Worm (Caenorhabditis elegans): ENCODE measurements around the gene F58B4.2.

F58B4.2 gene

DNA sequence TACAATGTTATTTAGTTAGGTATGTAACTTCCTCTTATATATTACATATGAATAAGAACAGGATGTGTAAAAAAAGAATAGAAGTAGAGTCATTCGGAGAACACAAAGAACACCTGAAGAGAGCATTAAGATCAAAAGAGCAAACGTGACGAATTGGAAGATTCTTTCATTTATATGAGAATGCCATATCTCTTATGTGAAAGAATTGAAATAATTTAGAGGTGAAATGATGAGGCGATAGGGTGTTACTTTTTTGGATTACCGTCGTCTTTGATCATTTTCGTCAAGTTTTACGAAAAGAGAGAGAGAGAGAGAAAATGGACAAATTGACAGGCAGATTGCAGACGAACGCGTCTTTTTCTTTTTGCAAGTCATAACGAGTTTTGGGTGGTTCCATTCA lies 41.8 kb downstream of the F58B4.2 start:
- TF ChIP-seq him-1 (tag; optimal IDR thresholded peaks at IDR 0.05) (no peak), W03F9.2 (tag; optimal IDR thresholded peaks at IDR 0.05) (no peak), dao-5 (tag; optimal IDR thresholded peaks at IDR 0.05) (no peak)

DNA sequence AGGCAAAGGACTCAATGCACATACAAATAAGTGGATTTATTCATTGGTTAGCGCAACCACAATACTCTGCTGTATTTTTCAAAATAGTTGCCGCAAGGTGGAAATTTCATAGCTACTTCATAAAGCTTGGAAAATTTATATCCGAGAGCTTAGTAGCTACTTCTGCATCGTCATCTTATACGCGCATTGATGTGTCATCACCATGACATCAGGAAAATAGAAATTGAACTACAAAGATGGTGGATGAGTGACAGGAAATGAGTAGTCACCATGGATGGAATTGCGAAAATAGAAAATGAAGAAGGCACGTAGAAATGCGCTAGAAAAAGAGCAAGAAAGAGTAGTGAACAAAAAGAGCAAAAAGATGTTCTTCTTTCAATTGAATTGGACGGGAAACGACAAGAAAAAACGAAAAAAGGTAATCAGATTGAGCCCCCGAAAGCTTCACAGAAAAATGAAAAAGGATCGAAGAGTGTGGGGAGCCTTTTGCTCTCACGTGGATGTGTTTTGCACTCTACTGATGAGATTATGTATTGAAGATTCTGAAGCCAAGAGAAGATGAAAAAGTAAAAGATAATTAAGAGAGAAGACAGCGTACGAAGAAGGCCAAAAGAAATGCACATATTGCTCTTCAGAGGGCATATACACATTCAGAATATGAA lies 43.2 kb downstream of the F58B4.2 start:
- TF ChIP-seq him-1 (tag; optimal IDR thresholded peaks at IDR 0.05): no peak
- no peak for TF ChIP-seq dao-5 (tag; optimal IDR thresholded peaks at IDR 0.05)
- TF ChIP-seq W03F9.2 (tag; optimal IDR thresholded peaks at IDR 0.05): no peak

DNA sequence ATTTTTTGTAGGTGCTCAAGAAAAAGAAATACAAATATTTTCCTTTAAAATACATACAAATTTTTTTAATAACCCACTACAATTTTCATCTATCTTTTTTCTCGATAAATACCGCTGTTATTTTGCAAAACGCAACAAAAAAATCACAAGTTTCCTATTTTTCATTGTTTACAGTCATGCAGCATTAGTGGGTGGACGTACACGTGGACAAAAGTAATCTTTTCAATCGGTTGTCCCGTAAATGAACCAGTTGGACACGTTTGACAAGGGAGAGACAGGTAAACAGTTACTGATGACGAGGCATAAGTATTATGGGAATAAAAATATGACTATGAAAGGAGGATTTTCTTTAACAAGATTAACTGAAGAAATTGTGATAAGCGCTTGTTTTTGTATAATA lies 45.1 kb downstream of the F58B4.2 start:
- TF ChIP-seq W03F9.2 (tag; optimal IDR thresholded peaks at IDR 0.05): no peak
- no peak for TF ChIP-seq dao-5 (tag; optimal IDR thresholded peaks at IDR 0.05)
- TF ChIP-seq him-1 (tag; optimal IDR thresholded peaks at IDR 0.05): no peak

DNA sequence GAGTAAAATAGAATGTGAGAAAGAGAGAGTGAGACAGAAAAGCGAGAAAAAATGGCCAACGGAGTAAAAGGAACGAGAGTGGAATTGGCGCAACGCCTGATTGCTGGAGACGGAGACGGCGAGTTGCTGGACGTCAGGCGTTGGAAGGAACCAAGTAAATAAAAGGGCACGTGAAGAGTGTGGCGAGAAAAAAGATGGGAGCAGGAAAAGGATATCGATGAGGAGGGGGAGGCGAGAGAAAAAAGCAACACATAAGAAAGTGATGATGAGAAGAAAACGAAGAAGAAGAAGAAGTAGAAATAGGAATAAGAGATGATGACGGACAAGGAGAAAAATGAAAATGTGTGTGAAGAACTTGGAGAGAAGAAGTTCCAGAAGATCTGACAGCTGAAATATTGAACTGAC lies 46.8 kb downstream of the F58B4.2 start:
- TF ChIP-seq W03F9.2 (tag; optimal IDR thresholded peaks at IDR 0.05): peak; percentile 25
- peak; percentile 88 for TF ChIP-seq him-1 (tag; optimal IDR thresholded peaks at IDR 0.05)
- no peak for TF ChIP-seq dao-5 (tag; optimal IDR thresholded peaks at IDR 0.05)

DNA sequence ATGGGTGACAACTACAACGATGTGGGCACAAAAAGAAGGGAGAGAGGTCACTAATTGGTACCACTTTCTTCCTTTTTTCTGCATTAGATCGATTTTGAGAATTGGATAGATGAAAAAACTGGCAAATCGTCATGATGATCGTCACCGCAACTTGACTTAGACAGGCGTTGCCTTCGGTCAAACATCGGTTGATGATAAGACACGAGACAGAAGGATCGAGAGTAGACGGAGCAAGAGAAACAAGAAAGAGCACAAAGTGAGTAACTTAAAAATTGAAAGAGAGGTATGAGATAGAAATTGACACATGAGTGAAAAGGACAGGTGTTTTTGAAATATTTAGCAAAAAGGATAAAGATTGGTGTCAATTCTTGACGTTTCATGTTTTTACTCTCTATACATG lies 48.2 kb downstream of the F58B4.2 start:
- TF ChIP-seq W03F9.2 (tag; optimal IDR thresholded peaks at IDR 0.05): no peak
- no peak for TF ChIP-seq dao-5 (tag; optimal IDR thresholded peaks at IDR 0.05)
- TF ChIP-seq him-1 (tag; optimal IDR thresholded peaks at IDR 0.05): no peak

All from whole organism, L4/young adult.